Worm (Caenorhabditis elegans) whole organism, mixed stage, embryonic: ENCODE results near the gene F16G10.3.

Experiments
- blmp-1 ChIP-seq: fragments of 150-350 bp; optimal IDR thresholded peaks from 2 replicates; lab custom pipeline; 2014; ENCODE audit warnings: missing biosample characterization, missing genetic modification characterization
- ces-1 ChIP-seq: fragments of 150-350 bp; optimal IDR thresholded peaks from 2 replicates; lab custom pipeline; 2014; ENCODE audit warnings: missing biosample characterization, missing genetic modification reagents, missing genetic modification characterization
- drap-1 ChIP-seq: fragments of 200-800 bp; sonication (Bioruptor generic); optimal IDR thresholded peaks from 3 replicates; lab custom pipeline; 2018; ENCODE audit warnings: mild to moderate bottlenecking, missing genetic modification characterization, missing compliant biosample characterization
- elt-3 ChIP-seq: fragments of 150-350 bp; optimal IDR thresholded peaks from 2 replicates; lab custom pipeline; 2014; ENCODE audit warnings: missing biosample characterization, missing genetic modification characterization
- mep-1 ChIP-seq: fragments of 150-350 bp; optimal IDR thresholded peaks from 2 replicates; lab custom pipeline; 2017; ENCODE audit warnings: missing biosample characterization, missing genetic modification reagents, missing genetic modification characterization, inconsistent platforms
- nhr-12 ChIP-seq: fragments of 150-350 bp; optimal IDR thresholded peaks from 2 replicates; lab custom pipeline; 2014; ENCODE audit warnings: missing biosample characterization, missing genetic modification characterization
- nhr-28 ChIP-seq: fragments of 150-350 bp; optimal IDR thresholded peaks from 2 replicates; lab custom pipeline; 2014; ENCODE audit warnings: missing biosample characterization, missing genetic modification characterization
- pha-4 ChIP-seq: fragments of 150-350 bp; optimal IDR thresholded peaks from 2 replicates; lab custom pipeline; 2018; ENCODE audit warnings: missing biosample characterization, missing genetic modification reagents, missing genetic modification characterization
- snpc-4 ChIP-seq: fragments of 150-350 bp; optimal IDR thresholded peaks from 2 replicates; lab custom pipeline; 2014; ENCODE audit warnings: missing biosample characterization, missing genetic modification characterization
- sptf-1 ChIP-seq: sonication (generic microtip); optimal IDR thresholded peaks from 2 replicates; lab custom pipeline; 2017; ENCODE audit warnings: mild to moderate bottlenecking, missing genetic modification characterization, moderate library complexity, missing compliant biosample characterization
- unc-62 ChIP-seq: fragments of 150-350 bp; optimal IDR thresholded peaks from 2 replicates; lab custom pipeline; 2014; ENCODE audit warnings: missing biosample characterization, missing genetic modification reagents, missing genetic modification characterization

DNA sequence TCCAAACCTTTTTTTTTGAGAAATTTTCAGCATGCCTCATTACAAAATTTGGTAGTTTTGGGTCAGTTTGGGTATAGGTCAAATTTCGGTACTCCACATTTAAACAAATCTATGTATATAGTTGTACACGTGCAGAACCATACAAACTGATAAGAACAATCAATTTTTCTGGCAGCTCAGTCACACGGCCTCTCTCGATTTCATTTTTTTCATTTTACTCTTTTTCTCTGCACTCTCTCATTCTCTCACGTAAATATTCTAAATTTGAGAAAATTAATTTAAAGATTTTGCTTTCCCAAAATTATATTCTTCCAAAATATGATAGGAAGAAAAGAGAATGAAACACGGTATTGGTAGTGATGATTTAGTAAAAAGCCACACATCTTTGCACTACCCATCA is 49.0 kb downstream of the F16G10.3 start:
- TF ChIP-seq snpc-4, result no peak
- no peak for TF ChIP-seq pha-4 (tag; lab: Kevin White, UChicago)
- TF ChIP-seq ces-1 (GFP tag; lab: Kevin White, UChicago), result no peak
- no peak for TF ChIP-seq nhr-28
- TF ChIP-seq nhr-12, result no peak
- TF ChIP-seq blmp-1, result no peak
- no peak for TF ChIP-seq elt-3 (tag; lab: Kevin White, UChicago)
- no peak for TF ChIP-seq drap-1 (GFP tag; lab: Kevin White, UChicago)
- TF ChIP-seq mep-1 (tag; lab: Kevin White, UChicago), result no peak
- TF ChIP-seq sptf-1 (tag; lab: Kevin White, UChicago), result no peak
- no peak for TF ChIP-seq unc-62 (GFP tag; lab: Kevin White, UChicago)
